Worm (Caenorhabditis elegans): ENCODE measurements around the gene B0228.8.

Gene B0228.8

ce11 chrII:7769254-7769653 lies 7.9 kb upstream of the B0228.8 start:
- no peak for TF ChIP-seq ahr-1 (tag; optimal IDR thresholded peaks at IDR 0.05)
- TF ChIP-seq ceh-45 (GFP tag; IDR thresholded peaks at IDR 0.05) = no peak
- no peak for TF ChIP-seq lim-6 (tag; optimal IDR thresholded peaks at IDR 0.05)
- no peak for TF ChIP-seq ref-2 (tag; optimal IDR thresholded peaks at IDR 0.05)
- TF ChIP-seq ceh-48 (tag; optimal IDR thresholded peaks at IDR 0.05) = no peak
- TF ChIP-seq K02D7.2 (tag; optimal IDR thresholded peaks at IDR 0.05) = no peak
- TF ChIP-seq syd-9 (tag; optimal IDR thresholded peaks at IDR 0.05) = no peak

DNA sequence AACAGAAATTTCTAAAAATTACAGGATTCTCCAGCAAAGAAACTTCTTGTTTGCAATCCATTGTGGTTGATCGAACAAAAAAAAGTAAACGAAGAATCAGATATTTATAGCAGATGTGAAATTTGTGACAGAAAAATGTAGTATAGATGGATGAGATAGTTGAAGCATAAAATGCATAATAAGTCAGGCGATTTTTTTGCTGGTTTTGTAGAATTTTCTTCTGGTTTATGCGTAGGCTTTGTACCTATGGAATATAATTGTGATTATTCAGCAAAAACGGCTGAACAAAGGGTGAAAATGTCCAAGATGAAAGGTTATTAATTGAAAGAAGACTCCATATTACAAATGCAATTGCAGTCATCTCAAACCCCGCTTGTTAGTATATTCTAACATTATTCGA lies 4.1 kb upstream of the B0228.8 start, which contains the start of gene srh-39:
srh-39 (minus strand) TSS at position 101 of the 400 bp plus-strand sequence.
- TF ChIP-seq F13H6.1 (tag; optimal IDR thresholded peaks at IDR 0.05) = no peak
- no peak for TF ChIP-seq pqm-1 (tag; optimal IDR thresholded peaks at IDR 0.05)
- TF ChIP-seq elt-4 (tag; optimal IDR thresholded peaks at IDR 0.05) = no peak
- TF ChIP-seq pha-2 (tag; optimal IDR thresholded peaks at IDR 0.05) = no peak
- no peak for TF ChIP-seq ceh-9 (tag; optimal IDR thresholded peaks at IDR 0.05)
- TF ChIP-seq ceh-19 (GFP tag; optimal IDR thresholded peaks at IDR 0.05) = no peak
- no peak for TF ChIP-seq che-1 (tag; optimal IDR thresholded peaks at IDR 0.05)
- no peak for TF ChIP-seq zip-5 (tag; optimal IDR thresholded peaks at IDR 0.05)
- no peak for TF ChIP-seq madf-2 (tag; optimal IDR thresholded peaks at IDR 0.05)
- no peak for TF ChIP-seq hlh-8 (tag; optimal IDR thresholded peaks at IDR 0.05)
- TF ChIP-seq elt-2 (tag; optimal IDR thresholded peaks at IDR 0.05) = no peak
- no peak for TF ChIP-seq sdc-2 (tag; optimal IDR thresholded peaks at IDR 0.05)
- no peak for TF ChIP-seq sox-2 (GFP tag; IDR thresholded peaks at IDR 0.05)
- no peak for TF ChIP-seq unc-55 (GFP tag; optimal IDR thresholded peaks at IDR 0.05)
- no peak for TF ChIP-seq ceh-34 (tag; optimal IDR thresholded peaks at IDR 0.05)
- no peak for TF ChIP-seq unc-42 (tag; optimal IDR thresholded peaks at IDR 0.05)
- TF ChIP-seq nhr-11 (tag; optimal IDR thresholded peaks at IDR 0.05) = no peak
- TF ChIP-seq pat-9 (tag; optimal IDR thresholded peaks at IDR 0.05) = no peak

ce11 chrII:7763569-7763968 lies 2.2 kb upstream of the B0228.8 start, which contains the start of gene B0228.9:
B0228.9 (minus strand) TSS chrII:7763669.
- no peak for TF ChIP-seq elt-4 (tag; optimal IDR thresholded peaks at IDR 0.05)
- no peak for TF ChIP-seq nfya-1 (tag; optimal IDR thresholded peaks at IDR 0.05)

ce11 chrII:7758397-7759135 lies 2.8 kb downstream of the B0228.8 start, which contains the start of gene B0228.7:
B0228.7 (minus strand) TSS chrII:7759023.
- TF ChIP-seq elt-2 (tag; optimal IDR thresholded peaks at IDR 0.05) (peak; percentile 48), syd-9 (tag; optimal IDR thresholded peaks at IDR 0.05) (no peak)

DNA sequence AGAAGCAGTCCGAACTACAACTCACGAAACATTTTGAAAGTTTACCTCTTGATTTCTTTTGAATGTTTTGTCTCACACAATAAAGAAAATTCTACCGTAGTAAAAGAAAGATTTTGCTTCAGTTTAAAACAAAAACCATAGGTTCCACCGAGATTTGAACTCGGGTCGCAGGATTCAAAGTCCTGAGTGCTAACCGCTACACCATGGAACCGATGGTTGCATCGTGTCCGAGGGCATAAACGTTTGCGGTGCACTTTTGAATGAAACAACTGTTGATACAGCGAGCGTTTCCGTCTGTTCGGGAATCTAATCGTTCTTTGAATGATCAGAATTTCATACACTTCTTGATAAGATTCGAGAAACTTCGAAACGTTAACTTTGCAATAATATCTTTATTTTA lies 4.5 kb downstream of the B0228.8 start:
- TF ChIP-seq nfya-1 (tag; optimal IDR thresholded peaks at IDR 0.05) = peak; percentile 17
- TF ChIP-seq pros-1 (tag; optimal IDR thresholded peaks at IDR 0.05) = no peak
- no peak for TF ChIP-seq C08G9.2 (tag; optimal IDR thresholded peaks at IDR 0.05)
- TF ChIP-seq ahr-1 (tag; optimal IDR thresholded peaks at IDR 0.05) = no peak
- peak; percentile 22 for TF ChIP-seq C38D4.7 (GFP tag; optimal IDR thresholded peaks at IDR 0.05)
- TF ChIP-seq fax-1 (tag; optimal IDR thresholded peaks at IDR 0.05) = no peak
- TF ChIP-seq unc-42 (tag; optimal IDR thresholded peaks at IDR 0.05) = no peak
- TF ChIP-seq K09A11.1 (tag; optimal IDR thresholded peaks at IDR 0.05; ENCODE audit: insufficient read depth) = no peak
- TF ChIP-seq pax-1 (tag; optimal IDR thresholded peaks at IDR 0.05) = no peak
- no peak for TF ChIP-seq mec-3 (tag; optimal IDR thresholded peaks at IDR 0.05; ENCODE audit: borderline replicate concordance)
- TF ChIP-seq ref-2 (tag; optimal IDR thresholded peaks at IDR 0.05) = peak; percentile 8
- TF ChIP-seq ceh-18 (tag; optimal IDR thresholded peaks at IDR 0.05) = no peak
- TF ChIP-seq elt-2 (tag; optimal IDR thresholded peaks at IDR 0.05) = peak; percentile 53
- peak; percentile 45 for TF ChIP-seq che-1 (tag; optimal IDR thresholded peaks at IDR 0.05)
- TF ChIP-seq sdc-2 (tag; optimal IDR thresholded peaks at IDR 0.05) = no peak
- TF ChIP-seq hlh-6 (tag; optimal IDR thresholded peaks at IDR 0.05) = no peak
- peak; percentile 46 for TF ChIP-seq dve-1 (tag; optimal IDR thresholded peaks at IDR 0.05)
- peak; percentile 2 for TF ChIP-seq ceh-6 (GFP tag; optimal IDR thresholded peaks at IDR 0.05)

All from whole organism, late embryonic.